Worm (Caenorhabditis elegans): ENCODE results near the gene rnp-3.
A peak's percentile ranks its signal among the peaks of the same experiment; 100 is the strongest.

rnp-3 gene

DNA sequence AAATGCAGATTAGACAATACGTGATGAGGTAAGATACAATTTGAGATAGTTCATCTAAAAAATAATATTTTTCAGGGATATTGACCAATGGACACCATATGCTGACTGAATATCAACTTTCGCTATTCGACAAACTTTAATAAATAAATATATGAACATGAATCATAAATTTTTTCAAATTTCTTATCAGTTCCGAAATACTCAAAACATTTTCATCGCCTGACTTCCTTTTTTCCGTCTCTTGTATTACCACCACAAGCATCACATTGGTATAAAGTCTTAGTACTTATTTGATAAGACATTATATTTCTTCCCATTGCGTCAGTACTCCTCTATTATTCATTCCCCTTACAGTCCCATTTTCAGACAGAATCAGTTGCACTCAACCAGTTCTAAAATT is 21.7 kb upstream of the rnp-3 start, which contains the start of the genes K08D10.10 and R07C12.1:
Gene K08D10.10, plus strand, starts transcription at position 93 of the 400 bp plus-strand sequence.
Gene R07C12.1, plus strand, starts transcription at position 314 of the 400 bp plus-strand sequence.
- TF ChIP-seq flt-1 (GFP tag; IDR thresholded peaks at IDR 0.05) = no peak

DNA sequence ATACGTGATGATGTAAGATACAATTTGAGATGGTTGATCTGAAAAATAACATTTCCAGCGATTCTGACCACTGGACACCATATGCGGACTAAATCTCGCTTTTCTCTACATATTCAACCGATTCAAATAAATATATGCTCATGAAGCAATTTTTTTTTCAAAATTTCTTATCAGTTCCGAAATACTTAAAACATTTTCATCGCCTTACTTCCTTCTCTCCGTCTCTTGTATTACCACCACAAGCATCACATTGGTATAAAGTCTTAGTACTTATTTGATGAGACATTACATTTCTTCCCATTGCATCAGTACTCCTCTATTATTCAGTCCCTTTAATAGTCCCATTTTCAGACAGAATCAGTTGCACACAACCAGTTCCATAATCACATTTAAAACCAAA is 19.2 kb upstream of the rnp-3 start, which contains the start of gene K08D10.14:
Gene K08D10.14, plus strand, starts transcription at position 301 of the 400 bp plus-strand sequence.
- TF ChIP-seq med-1 (GFP tag; optimal IDR thresholded peaks at IDR 0.05; ENCODE audit: insufficient read depth) = no peak
- TF ChIP-seq cog-1 (tag; optimal IDR thresholded peaks at IDR 0.05) = no peak
- no peak for TF ChIP-seq ztf-23 (GFP tag; IDR thresholded peaks at IDR 0.05)
- no peak for TF ChIP-seq T22C8.4 (GFP tag; IDR thresholded peaks at IDR 0.05)
- no peak for TF ChIP-seq ztf-29 (GFP tag; IDR thresholded peaks at IDR 0.05)
- no peak for TF ChIP-seq tab-1 (GFP tag; IDR thresholded peaks at IDR 0.05)
- TF ChIP-seq ref-1 (GFP tag; conservative IDR thresholded peaks at IDR 0.05) = no peak
- TF ChIP-seq flt-1 (GFP tag; IDR thresholded peaks at IDR 0.05) = no peak
- TF ChIP-seq klf-2 (GFP tag; conservative IDR thresholded peaks at IDR 0.05) = no peak

DNA sequence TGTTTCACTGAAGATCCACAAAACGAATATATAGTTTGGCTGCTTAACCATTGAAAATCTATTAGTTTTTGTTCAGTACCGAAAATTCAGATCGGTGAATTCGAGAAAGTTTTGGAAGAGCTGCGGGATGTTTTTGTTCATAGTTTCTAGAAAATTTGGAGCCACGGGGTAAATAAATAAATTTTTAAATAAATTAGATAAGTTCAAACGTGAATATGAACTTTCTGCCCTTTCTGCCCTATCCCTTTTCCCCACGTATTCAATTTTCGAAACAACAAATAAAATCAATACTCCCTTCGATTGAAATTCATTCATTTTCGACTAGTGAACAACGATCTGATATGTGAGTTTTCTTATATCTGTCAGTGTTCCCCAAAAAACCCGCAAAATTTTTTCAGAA is 11.8 kb upstream of the rnp-3 start, which contains the start of gene scrm-5:
Gene scrm-5, plus strand, starts transcription at position 301 of the 400 bp plus-strand sequence.
- TF ChIP-seq ztf-23 (GFP tag; IDR thresholded peaks at IDR 0.05) (no peak), med-1 (GFP tag; optimal IDR thresholded peaks at IDR 0.05; ENCODE audit: insufficient read depth) (no peak), T22C8.4 (GFP tag; IDR thresholded peaks at IDR 0.05) (no peak), klf-2 (GFP tag; conservative IDR thresholded peaks at IDR 0.05) (no peak), ztf-29 (GFP tag; IDR thresholded peaks at IDR 0.05) (no peak), tab-1 (GFP tag; IDR thresholded peaks at IDR 0.05) (no peak), flt-1 (GFP tag; IDR thresholded peaks at IDR 0.05) (no peak), cog-1 (tag; optimal IDR thresholded peaks at IDR 0.05) (no peak), ref-1 (GFP tag; conservative IDR thresholded peaks at IDR 0.05) (no peak)

DNA sequence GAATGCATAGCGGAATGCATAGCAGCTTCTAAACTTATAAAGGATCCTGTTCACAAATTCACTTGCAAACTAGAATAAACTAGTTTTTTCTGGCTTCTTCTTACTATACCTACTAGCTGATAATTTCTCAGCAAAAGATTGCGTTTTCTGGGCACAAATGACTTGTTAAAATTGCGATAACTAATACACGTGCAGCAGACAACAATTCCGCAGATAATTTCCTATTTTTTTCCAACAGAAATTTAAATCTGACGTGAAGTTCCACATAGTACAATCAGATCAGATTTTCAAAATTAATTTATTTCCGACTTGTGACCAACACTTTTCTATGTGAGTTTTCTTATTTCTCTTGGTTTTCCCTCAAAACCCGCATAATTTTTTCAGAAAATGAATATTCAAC is 9.5 kb upstream of the rnp-3 start, which contains the start of gene scrm-8:
Gene scrm-8, plus strand, starts transcription at position 301 of the 400 bp plus-strand sequence.
- TF ChIP-seq tab-1 (GFP tag; IDR thresholded peaks at IDR 0.05) (no peak), flt-1 (GFP tag; IDR thresholded peaks at IDR 0.05) (no peak), klf-2 (GFP tag; conservative IDR thresholded peaks at IDR 0.05) (no peak), cog-1 (tag; optimal IDR thresholded peaks at IDR 0.05) (no peak), ref-1 (GFP tag; conservative IDR thresholded peaks at IDR 0.05) (no peak), T22C8.4 (GFP tag; IDR thresholded peaks at IDR 0.05) (no peak), med-1 (GFP tag; optimal IDR thresholded peaks at IDR 0.05; ENCODE audit: insufficient read depth) (no peak), ztf-29 (GFP tag; IDR thresholded peaks at IDR 0.05) (no peak), ztf-23 (GFP tag; IDR thresholded peaks at IDR 0.05) (no peak)

DNA sequence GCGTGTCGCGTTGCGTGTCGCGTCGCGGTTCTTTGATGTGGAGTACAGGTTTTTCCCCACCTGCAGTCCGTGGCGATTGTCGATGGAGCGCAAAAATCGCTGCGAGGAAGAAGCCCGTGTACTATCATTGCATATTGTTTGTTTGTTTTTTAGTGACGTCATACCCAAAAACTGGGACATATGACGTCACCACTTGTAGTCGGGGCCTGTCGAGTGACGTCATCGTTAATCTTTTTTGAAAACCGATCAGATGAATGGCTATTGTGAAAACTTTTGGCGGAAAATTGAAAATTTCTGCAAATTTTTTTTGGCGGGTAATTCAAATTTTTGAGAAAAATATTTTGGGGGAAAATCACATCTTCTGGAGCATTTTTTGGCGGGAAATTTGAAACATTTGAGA is 6.6 kb upstream of the rnp-3 start:
- TF ChIP-seq ref-1 (GFP tag; conservative IDR thresholded peaks at IDR 0.05) (no peak), flt-1 (GFP tag; IDR thresholded peaks at IDR 0.05) (no peak), tab-1 (GFP tag; IDR thresholded peaks at IDR 0.05) (no peak), ztf-29 (GFP tag; IDR thresholded peaks at IDR 0.05) (no peak), cog-1 (tag; optimal IDR thresholded peaks at IDR 0.05) (no peak), T22C8.4 (GFP tag; IDR thresholded peaks at IDR 0.05) (no peak), ztf-23 (GFP tag; IDR thresholded peaks at IDR 0.05) (no peak), med-1 (GFP tag; optimal IDR thresholded peaks at IDR 0.05; ENCODE audit: insufficient read depth) (no peak), klf-2 (GFP tag; conservative IDR thresholded peaks at IDR 0.05) (no peak)

DNA sequence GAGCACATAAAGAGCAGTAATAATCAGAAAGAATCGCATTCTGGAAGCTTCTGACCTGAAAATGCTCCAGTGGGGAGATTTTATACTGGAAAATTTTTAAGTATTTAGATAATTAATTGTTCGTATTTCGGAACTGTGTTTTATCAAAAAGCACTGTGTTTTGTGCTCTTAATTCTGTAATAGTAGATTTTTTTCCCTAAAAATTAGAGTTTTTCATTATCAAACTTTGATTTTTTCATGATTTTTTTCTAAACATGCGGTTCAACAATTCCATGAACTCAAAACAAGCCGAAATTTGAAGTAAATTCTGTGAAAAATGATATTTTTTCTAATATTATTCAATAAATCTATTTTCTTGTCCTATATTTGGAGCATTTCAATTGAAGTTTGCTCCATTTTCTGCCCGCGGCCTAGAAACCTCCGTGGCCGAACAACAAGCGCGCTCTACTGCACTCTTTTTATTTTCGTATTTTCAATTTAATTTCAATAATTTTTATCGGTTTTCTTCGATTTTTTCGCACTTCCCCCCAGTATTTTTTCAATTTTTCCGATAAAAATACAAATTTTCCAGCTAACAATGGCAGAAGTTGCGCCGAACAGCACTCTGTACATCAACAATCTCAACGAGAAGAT is 2.2 kb upstream of the rnp-3 start, which contains the start of the genes K08D10.13 and rnp-2:
Gene K08D10.13, minus strand, starts transcription at position 51 of the 633 bp plus-strand sequence.
Gene rnp-2, plus strand, starts transcription at position 546 of the 633 bp plus-strand sequence.
- TF ChIP-seq ztf-23 (GFP tag; IDR thresholded peaks at IDR 0.05) (0 out of 2 replicates have a peak, but pooled peaks have one; percentile 11), klf-2 (GFP tag; conservative IDR thresholded peaks at IDR 0.05) (no peak), flt-1 (GFP tag; IDR thresholded peaks at IDR 0.05) (peak; percentile 53; the same call in 1 of the 2 replicates)

DNA sequence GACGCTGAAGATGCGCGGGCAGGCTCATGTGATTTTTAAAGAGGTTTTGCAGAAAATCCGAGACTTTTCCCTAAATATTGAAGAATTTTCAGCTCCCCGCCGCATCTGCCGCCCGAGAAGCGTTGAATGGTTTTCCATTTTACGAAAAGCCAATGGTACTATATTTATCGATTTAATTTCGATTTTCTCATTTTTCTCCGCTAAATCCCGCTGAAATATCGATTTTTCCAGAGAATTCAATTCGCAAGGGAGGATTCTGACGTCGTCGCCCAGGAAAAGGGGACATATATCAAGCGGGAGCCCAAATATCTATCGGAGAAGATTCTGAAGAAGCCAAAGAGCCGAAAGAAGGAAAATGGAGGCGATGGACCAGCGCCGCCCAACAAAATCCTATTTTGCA is 1.6 kb upstream of the rnp-3 start:
- TF ChIP-seq T22C8.4 (GFP tag; IDR thresholded peaks at IDR 0.05) = peak; percentile 54
- TF ChIP-seq tab-1 (GFP tag; IDR thresholded peaks at IDR 0.05) = no peak

DNA sequence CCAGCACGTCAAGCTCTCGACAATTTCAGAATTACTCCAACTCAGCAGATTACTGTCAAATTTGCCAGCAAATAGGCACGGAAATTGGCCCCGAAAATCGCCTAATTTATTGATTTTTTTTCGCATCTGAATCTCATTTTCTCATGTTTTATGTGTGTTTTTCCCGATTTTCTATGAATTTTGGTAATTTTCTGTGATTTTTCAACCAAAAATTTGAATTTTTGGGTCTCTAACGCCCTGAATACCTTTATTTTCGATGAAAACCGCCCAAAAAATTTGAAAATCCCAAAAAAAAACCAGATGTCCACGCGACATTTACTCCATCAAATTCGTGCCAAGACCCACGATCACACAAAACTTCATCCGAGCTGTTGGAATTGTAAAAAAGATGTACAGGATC is 2.2 kb downstream of the rnp-3 start, which contains the start of gene dnj-15:
Gene dnj-15, plus strand, starts transcription at position 301 of the 400 bp plus-strand sequence.
- no peak for TF ChIP-seq ref-1 (GFP tag; conservative IDR thresholded peaks at IDR 0.05)
- no peak for TF ChIP-seq tab-1 (GFP tag; IDR thresholded peaks at IDR 0.05)
- no peak for TF ChIP-seq ztf-23 (GFP tag; IDR thresholded peaks at IDR 0.05)
- TF ChIP-seq med-1 (GFP tag; optimal IDR thresholded peaks at IDR 0.05; ENCODE audit: insufficient read depth) = no peak
- TF ChIP-seq ztf-29 (GFP tag; IDR thresholded peaks at IDR 0.05) = no peak
- no peak for TF ChIP-seq flt-1 (GFP tag; IDR thresholded peaks at IDR 0.05)
- no peak for TF ChIP-seq klf-2 (GFP tag; conservative IDR thresholded peaks at IDR 0.05)
- no peak for TF ChIP-seq T22C8.4 (GFP tag; IDR thresholded peaks at IDR 0.05)
- TF ChIP-seq cog-1 (tag; optimal IDR thresholded peaks at IDR 0.05) = no peak

DNA sequence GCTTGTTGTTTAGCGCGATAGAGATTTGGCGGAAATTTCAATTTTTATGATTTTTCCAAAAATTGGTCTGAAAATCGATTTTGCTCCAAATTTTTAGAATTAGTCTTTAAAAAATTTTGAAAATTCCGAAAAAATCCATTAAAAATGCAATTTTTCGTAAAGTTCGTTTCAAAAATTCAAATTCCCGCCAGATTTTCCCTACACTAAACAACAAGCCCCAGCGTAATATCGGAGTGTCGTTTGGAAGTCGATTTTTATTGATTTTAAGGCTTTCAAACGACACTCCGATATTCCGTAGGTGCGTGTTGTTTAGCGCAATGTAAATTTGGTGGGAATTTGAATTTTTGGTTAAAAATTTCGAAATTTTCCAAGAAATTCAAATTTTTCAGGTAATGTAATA is 2.8 kb downstream of the rnp-3 start:
- TF ChIP-seq med-1 (GFP tag; optimal IDR thresholded peaks at IDR 0.05; ENCODE audit: insufficient read depth) (no peak), ztf-29 (GFP tag; IDR thresholded peaks at IDR 0.05) (no peak), flt-1 (GFP tag; IDR thresholded peaks at IDR 0.05) (no peak), tab-1 (GFP tag; IDR thresholded peaks at IDR 0.05) (no peak), T22C8.4 (GFP tag; IDR thresholded peaks at IDR 0.05) (no peak), cog-1 (tag; optimal IDR thresholded peaks at IDR 0.05) (no peak), ref-1 (GFP tag; conservative IDR thresholded peaks at IDR 0.05) (no peak), klf-2 (GFP tag; conservative IDR thresholded peaks at IDR 0.05) (no peak), ztf-23 (GFP tag; IDR thresholded peaks at IDR 0.05) (no peak)

DNA sequence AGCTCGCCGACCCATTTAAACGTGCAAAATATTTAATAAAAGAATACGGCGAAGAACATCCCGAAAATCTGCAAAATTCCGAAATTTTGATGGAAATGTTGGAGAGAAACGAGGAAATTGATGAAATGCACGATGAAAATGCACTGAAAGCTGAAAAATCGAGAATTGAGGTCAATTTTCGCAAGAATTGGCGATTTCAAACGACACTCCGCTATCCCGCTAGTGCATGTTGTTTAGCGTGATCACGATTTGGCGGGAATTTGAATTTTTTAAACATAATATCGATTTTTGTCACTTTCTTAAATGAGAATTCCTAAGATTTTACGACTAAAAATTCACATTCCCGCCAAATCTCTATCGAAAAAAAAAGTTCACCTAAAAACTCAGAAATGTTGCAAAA is 3.7 kb downstream of the rnp-3 start:
- TF ChIP-seq klf-2 (GFP tag; conservative IDR thresholded peaks at IDR 0.05) (no peak), ztf-23 (GFP tag; IDR thresholded peaks at IDR 0.05) (no peak), T22C8.4 (GFP tag; IDR thresholded peaks at IDR 0.05) (no peak), tab-1 (GFP tag; IDR thresholded peaks at IDR 0.05) (no peak), ref-1 (GFP tag; conservative IDR thresholded peaks at IDR 0.05) (no peak), cog-1 (tag; optimal IDR thresholded peaks at IDR 0.05) (no peak), flt-1 (GFP tag; IDR thresholded peaks at IDR 0.05) (no peak), ztf-29 (GFP tag; IDR thresholded peaks at IDR 0.05) (no peak), med-1 (GFP tag; optimal IDR thresholded peaks at IDR 0.05; ENCODE audit: insufficient read depth) (no peak)

All from whole organism, midembryonic.